Worm (Caenorhabditis elegans) whole organism, L1 larva: Measurements from ENCODE around the gene F39B3.7.

Source experiments
- C16A3.4 ChIP-seq: fragments of 150-350 bp; optimal IDR thresholded peaks from 2 replicates; lab custom pipeline; 2014; ENCODE audit warnings: missing biosample characterization, missing genetic modification characterization
- aha-1 ChIP-seq: fragments of 150-350 bp; optimal IDR thresholded peaks from 2 replicates; lab custom pipeline; 2014; ENCODE audit warnings: missing biosample characterization, missing genetic modification characterization
- blmp-1 ChIP-seq: fragments of 150-350 bp; optimal IDR thresholded peaks from 2 replicates; lab custom pipeline; 2014; ENCODE audit warnings: missing biosample characterization, missing genetic modification characterization
- ceh-63 ChIP-seq: fragments of 200-800 bp; sonication (Bioruptor generic); optimal IDR thresholded peaks from 2 replicates; lab custom pipeline; 2018; ENCODE audit warnings: mild to moderate bottlenecking, missing genetic modification characterization, missing compliant biosample characterization
- ceh-88 ChIP-seq: fragments of 200-800 bp; sonication (Bioruptor generic); IDR thresholded peaks from 2 replicates; pipeline ENCODE4 v1.3.6; 2022; ENCODE audit warnings: missing genetic modification characterization, missing compliant biosample characterization
- ceh-90 ChIP-seq: sonication (generic microtip); optimal IDR thresholded peaks from 2 replicates; lab custom pipeline; 2016; ENCODE audit warnings: missing genetic modification characterization, missing compliant biosample characterization
- dpl-1 ChIP-seq, 3 experiments: fragments of 150-350 bp in 2 of 3; sonication (generic microtip) in 1 of 3; optimal IDR thresholded peaks; 2 replicates each; lab custom pipeline; 2014 to 2017; ENCODE audit warnings: missing biosample characterization in 3 of 3, missing genetic modification characterization in 3 of 3, missing genetic modification reagents in 3 of 3
- dsc-1 ChIP-seq: sonication (generic microtip); optimal IDR thresholded peaks from 2 replicates; lab custom pipeline; 2016; ENCODE audit warnings: mild to moderate bottlenecking, missing genetic modification characterization, missing compliant biosample characterization
- efl-1 ChIP-seq, 4 experiments: fragments of 150-350 bp; optimal IDR thresholded peaks in 3 of 4; peaks in 1 of 4; 1 replicate in 1 of 4; 2 replicates in 3 of 4; lab custom pipeline; 2014; ENCODE audit warnings: missing biosample characterization in 2 of 4, missing genetic modification characterization in 2 of 4, missing genetic modification reagents in 2 of 4
- egl-13 ChIP-seq: sonication (generic microtip); optimal IDR thresholded peaks from 2 replicates; lab custom pipeline; 2016; ENCODE audit warnings: missing genotype, missing genetic modification reagents, missing genetic modification characterization, missing compliant biosample characterization
- egl-27 ChIP-seq, 2 experiments: fragments of 150-350 bp in 1 of 2; sonication (generic microtip); optimal IDR thresholded peaks; 3 replicates each; lab custom pipeline; 2017 to 2018; ENCODE audit warnings: missing biosample characterization in 2 of 2, missing genetic modification characterization in 2 of 2, missing genetic modification reagents in 2 of 2
- fkh-10 ChIP-seq: sonication (generic microtip); optimal IDR thresholded peaks from 2 replicates; lab custom pipeline; 2017; ENCODE audit warnings: missing biosample characterization, missing genetic modification reagents, missing genetic modification characterization
- fkh-4 ChIP-seq: sonication (generic microtip); optimal IDR thresholded peaks from 2 replicates; lab custom pipeline; 2016; ENCODE audit warnings: missing compliant biosample characterization, missing genetic modification characterization, borderline replicate concordance
- fkh-8 ChIP-seq: sonication (generic microtip); optimal IDR thresholded peaks from 2 replicates; lab custom pipeline; 2016; ENCODE audit warnings: mild to moderate bottlenecking, missing genetic modification characterization, missing compliant biosample characterization
- grh-1 ChIP-seq: fragments of 200-800 bp; sonication (Bioruptor generic); IDR thresholded peaks from 2 replicates; pipeline ENCODE4 v1.3.6; 2022; ENCODE audit warnings: missing genetic modification reagents, missing genetic modification characterization, missing compliant biosample characterization
- hlh-4 ChIP-seq: sonication (generic microtip); optimal IDR thresholded peaks from 2 replicates; lab custom pipeline; 2016; ENCODE audit warnings: mild to moderate bottlenecking, missing genetic modification characterization, missing compliant biosample characterization
- hpl-2 ChIP-seq: fragments of 150-350 bp; optimal IDR thresholded peaks from 2 replicates; lab custom pipeline; 2014; ENCODE audit warnings: missing biosample characterization, missing genetic modification reagents, missing genetic modification characterization
- lin-13 ChIP-seq: fragments of 150-350 bp; optimal IDR thresholded peaks from 2 replicates; lab custom pipeline; 2014; ENCODE audit warnings: missing biosample characterization, missing genetic modification reagents, missing genetic modification characterization
- lin-14 ChIP-seq: fragments of 200-800 bp; sonication (Bioruptor generic); optimal IDR thresholded peaks from 2 replicates; lab custom pipeline; 2018; ENCODE audit warnings: mild to moderate bottlenecking, missing genetic modification characterization, moderate library complexity, missing compliant biosample characterization
- lin-39 ChIP-seq: fragments of 150-350 bp; optimal IDR thresholded peaks from 2 replicates; lab custom pipeline; 2014; ENCODE audit warnings: missing biosample characterization, missing genetic modification reagents, missing genetic modification characterization
- lsy-2 ChIP-seq, 2 experiments: fragments of 150-350 bp; optimal IDR thresholded peaks; 2 replicates each; lab custom pipeline; 2014; ENCODE audit warnings: missing biosample characterization in 2 of 2, missing genetic modification characterization in 2 of 2
- mab-9 ChIP-seq: fragments of 200-800 bp; sonication (Bioruptor generic); IDR thresholded peaks from 2 replicates; pipeline ENCODE4 v1.3.6; 2022; ENCODE audit warnings: missing genetic modification reagents, missing genetic modification characterization, missing compliant biosample characterization
- mef-2 ChIP-seq: fragments of 150-350 bp; optimal IDR thresholded peaks from 2 replicates; lab custom pipeline; 2014; ENCODE audit warnings: missing biosample characterization, missing genetic modification characterization
- mep-1 ChIP-seq: fragments of 150-350 bp; optimal IDR thresholded peaks from 2 replicates; lab custom pipeline; 2014; ENCODE audit warnings: missing biosample characterization, missing genetic modification characterization
- nhr-11 ChIP-seq: fragments of 150-350 bp; optimal IDR thresholded peaks from 2 replicates; lab custom pipeline; 2014; ENCODE audit warnings: missing biosample characterization, missing genetic modification characterization
- nhr-12 ChIP-seq: sonication (generic microtip); optimal IDR thresholded peaks from 2 replicates; lab custom pipeline; 2017; ENCODE audit warnings: missing biosample characterization, missing genetic modification characterization
- nhr-20 ChIP-seq: sonication (generic microtip); optimal IDR thresholded peaks from 2 replicates; lab custom pipeline; 2016; ENCODE audit warnings: mild to moderate bottlenecking, missing genetic modification characterization, missing compliant biosample characterization
- nhr-47 ChIP-seq: sonication (generic microtip); optimal IDR thresholded peaks from 2 replicates; lab custom pipeline; 2016; ENCODE audit warnings: mild to moderate bottlenecking, missing genetic modification characterization, moderate library complexity, missing compliant biosample characterization
- nhr-71 ChIP-seq: sonication (generic microtip); optimal IDR thresholded peaks from 2 replicates; lab custom pipeline; 2016; ENCODE audit warnings: mild to moderate bottlenecking, missing genetic modification characterization, moderate library complexity, missing compliant biosample characterization
- nhr-90 ChIP-seq: sonication (generic microtip); optimal IDR thresholded peaks from 2 replicates; lab custom pipeline; 2016; ENCODE audit warnings: mild to moderate bottlenecking, missing genetic modification characterization, missing compliant biosample characterization; ENCODE audit not compliant: poor library complexity
- pag-3 ChIP-seq: sonication (generic microtip); optimal IDR thresholded peaks from 2 replicates; lab custom pipeline; 2017; ENCODE audit warnings: missing genetic modification characterization, mild to moderate bottlenecking, missing compliant biosample characterization, antibody characterized with exemption, borderline replicate concordance; ENCODE audit not compliant: insufficient read depth
- rnt-1 ChIP-seq: sonication (generic microtip); optimal IDR thresholded peaks from 2 replicates; lab custom pipeline; 2016; ENCODE audit warnings: mild to moderate bottlenecking, missing genetic modification characterization, moderate library complexity, missing compliant biosample characterization
- skn-1 ChIP-seq: fragments of 150-350 bp; optimal IDR thresholded peaks from 2 replicates; lab custom pipeline; 2014; ENCODE audit warnings: missing biosample characterization, missing genetic modification characterization
- snpc-4 ChIP-seq: fragments of 150-350 bp; optimal IDR thresholded peaks from 2 replicates; lab custom pipeline; 2014; ENCODE audit warnings: missing biosample characterization, missing genetic modification characterization
- sptf-1 ChIP-seq: fragments of 150-350 bp; optimal IDR thresholded peaks from 2 replicates; lab custom pipeline; 2014; ENCODE audit warnings: missing biosample characterization, missing genetic modification characterization
- swsn-7 ChIP-seq: sonication (generic microtip); optimal IDR thresholded peaks from 2 replicates; lab custom pipeline; 2016; ENCODE audit warnings: missing genetic modification characterization, missing compliant biosample characterization
- tbx-2 ChIP-seq: sonication (generic microtip); optimal IDR thresholded peaks from 2 replicates; lab custom pipeline; 2016; ENCODE audit warnings: missing genetic modification characterization, missing compliant biosample characterization
- tlp-1 ChIP-seq: fragments of 150-350 bp; optimal IDR thresholded peaks from 2 replicates; lab custom pipeline; 2014; ENCODE audit warnings: missing biosample characterization, missing genetic modification characterization
- unc-130 ChIP-seq: fragments of 150-350 bp; optimal IDR thresholded peaks from 2 replicates; lab custom pipeline; 2017; ENCODE audit warnings: missing biosample characterization, missing genetic modification characterization, inconsistent platforms
- unc-30 ChIP-seq: sonication (generic microtip); optimal IDR thresholded peaks from 2 replicates; lab custom pipeline; 2017; ENCODE audit warnings: missing biosample characterization, missing genetic modification characterization
- unc-62 ChIP-seq: fragments of 150-350 bp; optimal IDR thresholded peaks from 2 replicates; lab custom pipeline; 2014; ENCODE audit warnings: missing biosample characterization, missing genetic modification reagents, missing genetic modification characterization
- unc-86 ChIP-seq: sonication (generic microtip); optimal IDR thresholded peaks from 2 replicates; lab custom pipeline; 2016; ENCODE audit warnings: missing genetic modification characterization, missing compliant biosample characterization
- zag-1 ChIP-seq: fragments of 150-350 bp; optimal IDR thresholded peaks from 2 replicates; lab custom pipeline; 2014; ENCODE audit warnings: missing biosample characterization, missing genetic modification characterization
- zip-4 ChIP-seq: fragments of 200-800 bp; sonication (Bioruptor generic); optimal IDR thresholded peaks from 2 replicates; lab custom pipeline; 2018; ENCODE audit warnings: mild to moderate bottlenecking, missing genetic modification characterization, moderate library complexity, missing compliant biosample characterization
- ztf-11 ChIP-seq, 2 experiments: sonication (generic microtip); optimal IDR thresholded peaks; 2 replicates each; lab custom pipeline; 2016 to 2017; ENCODE audit warnings: missing genetic modification characterization in 2 of 2, missing biosample characterization in 1 of 2, missing compliant biosample characterization in 1 of 2

F39B3.7 gene

ce11 chrX:17567378-17567777 is at the start of gene F39B3.7:
Gene F39B3.7, minus strand, starts transcription at chrX:17567478.
- TF ChIP-seq lin-14 (GFP tag; lab: Kevin White, UChicago) (no peak), aha-1 (no peak), unc-130 (no peak)

- TF ChIP-seq ceh-88 (GFP tag; lab: Robert Waterston, UW) (no peak), lin-39 (no peak), hpl-2 (GFP tag; lab: Kevin White, UChicago) (no peak), ceh-63 (GFP tag; lab: Kevin White, UChicago) (no peak), ztf-11 (tag; optimal IDR thresholded peaks at IDR 0.05; lab: Kevin White, UChicago) (no peak), efl-1 (optimal IDR thresholded peaks at IDR 0.05; lab: Kevin White, UChicago) (no peak), efl-1 (GFP tag; optimal IDR thresholded peaks at IDR 0.05 in 1 of 2; lab: Kevin White, UChicago) (no peak), blmp-1 (tag; lab: Kevin White, UChicago) (no peak), sptf-1 (tag; lab: Kevin White, UChicago) (no peak)
Observed at ce11 chrX:17614245-17614644, 47.0 kb upstream of the F39B3.7 start, which contains the start of gene ncs-7. Gene ncs-7, plus strand, starts transcription at chrX:17614545.

DNA sequence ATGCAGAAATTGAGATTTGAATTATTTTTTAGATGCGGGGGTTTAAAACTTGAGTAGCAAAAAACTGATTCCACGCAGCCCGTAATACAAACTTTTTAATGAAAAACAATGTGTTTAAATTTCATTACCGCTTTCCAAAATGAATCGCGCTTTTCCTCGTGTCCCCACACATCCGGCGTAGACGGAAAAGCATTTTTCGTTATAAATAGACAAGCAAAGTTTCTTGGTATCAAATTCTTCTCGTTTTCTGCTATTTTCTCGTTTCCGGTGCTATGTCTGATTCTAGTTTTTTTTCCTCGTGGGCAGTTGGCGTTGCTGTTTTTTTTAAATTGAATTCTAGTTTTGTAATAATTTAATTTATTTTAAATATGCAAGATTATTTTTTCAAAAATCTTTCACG is 45.7 kb upstream of the F39B3.7 start:
- TF ChIP-seq nhr-47 (tag; lab: Kevin White, UChicago) (peak; percentile 42), efl-1 (optimal IDR thresholded peaks at IDR 0.05; lab: Kevin White, UChicago) (no peak), efl-1 (GFP tag; optimal IDR thresholded peaks at IDR 0.05 in 1 of 2; lab: Kevin White, UChicago) (no peak), fkh-8 (peak; percentile 46), nhr-71 (tag; lab: Kevin White, UChicago) (peak; percentile 37), egl-13 (tag; lab: Kevin White, UChicago) (peak; percentile 32), lin-14 (GFP tag; lab: Kevin White, UChicago) (peak; percentile 58), ceh-90 (tag; lab: Kevin White, UChicago) (no peak)

DNA sequence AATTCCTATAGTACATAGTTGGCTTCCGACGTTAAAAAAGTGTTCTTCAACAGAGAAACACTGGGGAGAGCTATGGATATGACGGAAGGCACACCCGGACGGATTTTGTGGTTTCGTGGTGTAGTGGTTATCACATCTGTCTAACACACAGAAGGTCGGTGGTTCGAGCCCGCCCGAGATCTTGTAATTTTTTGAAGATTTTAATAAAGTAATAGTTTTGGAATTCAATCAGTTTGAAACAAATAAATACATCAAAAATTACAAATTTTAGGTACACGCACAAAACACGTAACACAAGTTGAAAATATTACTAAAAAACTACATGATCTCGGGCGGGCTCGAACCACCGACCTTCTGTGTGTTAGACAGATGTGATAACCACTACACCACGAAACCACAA is 43.9 kb upstream of the F39B3.7 start:
- no peak for TF ChIP-seq unc-30
- TF ChIP-seq fkh-10: no peak
- no peak for TF ChIP-seq egl-27 (tag; optimal IDR thresholded peaks at IDR 0.05; lab: Kevin White, UChicago)
- no peak for TF ChIP-seq C16A3.4 (tag; lab: Kevin White, UChicago)
- TF ChIP-seq pag-3 (tag; lab: Kevin White, UChicago): no peak
- no peak for TF ChIP-seq zag-1
- TF ChIP-seq fkh-4 (tag; lab: Kevin White, UChicago): no peak
- no peak for TF ChIP-seq nhr-90 (tag; lab: Kevin White, UChicago)
- no peak for TF ChIP-seq nhr-11 (tag; lab: Kevin White, UChicago)
- TF ChIP-seq unc-86: no peak
- no peak for TF ChIP-seq aha-1
- no peak for TF ChIP-seq snpc-4
- no peak for TF ChIP-seq mab-9 (GFP tag; lab: Robert Waterston, UW)
- no peak for TF ChIP-seq skn-1 (tag; lab: Kevin White, UChicago)
- TF ChIP-seq efl-1 (optimal IDR thresholded peaks at IDR 0.05; lab: Kevin White, UChicago): no peak
- no peak for TF ChIP-seq efl-1 (GFP tag; optimal IDR thresholded peaks at IDR 0.05 in 1 of 2; lab: Kevin White, UChicago)
- no peak for TF ChIP-seq nhr-12 (tag; lab: Kevin White, UChicago)
- peak; percentile 4 for TF ChIP-seq lin-13
- peak; percentile 39 for TF ChIP-seq nhr-47 (tag; lab: Kevin White, UChicago)
- peak; percentile 1 for TF ChIP-seq lin-14 (GFP tag; lab: Kevin White, UChicago)
- TF ChIP-seq zip-4 (GFP tag; lab: Kevin White, UChicago): no peak
- TF ChIP-seq rnt-1: peak; percentile 54
- TF ChIP-seq tbx-2: no peak
- 0 out of 2 replicates have a peak, but pooled peaks have one; percentile 11 for TF ChIP-seq grh-1 (GFP tag; lab: Robert Waterston, UW)
- TF ChIP-seq ceh-63 (GFP tag; lab: Kevin White, UChicago): no peak
- TF ChIP-seq egl-13 (tag; lab: Kevin White, UChicago): no peak
- TF ChIP-seq dsc-1 (tag; lab: Kevin White, UChicago): peak; percentile 64
- no peak for TF ChIP-seq mef-2 (tag; lab: Kevin White, UChicago)
- no peak for TF ChIP-seq unc-62 (GFP tag; lab: Kevin White, UChicago)
- TF ChIP-seq unc-130: no peak
- no peak for TF ChIP-seq lsy-2 (tag; optimal IDR thresholded peaks at IDR 0.05; lab: Kevin White, UChicago)
- no peak for TF ChIP-seq dpl-1 (GFP tag; optimal IDR thresholded peaks at IDR 0.05; lab: Kevin White, UChicago)
- TF ChIP-seq tlp-1 (tag; lab: Kevin White, UChicago): no peak
- no peak for TF ChIP-seq hlh-4
- peak; percentile 30 for TF ChIP-seq nhr-71 (tag; lab: Kevin White, UChicago)
- TF ChIP-seq mep-1 (tag; lab: Kevin White, UChicago): no peak
- no peak for TF ChIP-seq swsn-7
- TF ChIP-seq nhr-20 (tag; lab: Kevin White, UChicago): peak; percentile 3
